Fruit fly (Drosophila melanogaster): ENCODE data around the gene drn.
A peak's percentile ranks its signal among the peaks of the same experiment; 100 is the strongest.

dm6 chr3R:9394385-9395042, 54.5 kb downstream of the drn start, which contains the start of gene FER:
- TF ChIP-seq Hr78 (GFP tag; optimal IDR thresholded peaks at IDR 0.05) (no peak), tai (GFP tag; optimal IDR thresholded peaks at IDR 0.05) (no peak), psq (GFP tag; optimal IDR thresholded peaks at IDR 0.05) (no peak), usp (GFP tag; optimal IDR thresholded peaks at IDR 0.05) (no peak), sv (GFP tag; optimal IDR thresholded peaks at IDR 0.05) (peak; percentile 18), Rel (GFP tag; optimal IDR thresholded peaks at IDR 0.05) (no peak), Rel (tag; optimal IDR thresholded peaks at IDR 0.05) (peak; percentile 86), Jra (GFP tag; optimal IDR thresholded peaks at IDR 0.05) (no peak), GATAd (GFP tag; optimal IDR thresholded peaks at IDR 0.05) (no peak), dl (GFP tag; optimal IDR thresholded peaks at IDR 0.05; ENCODE audit: insufficient read depth in 1 of 2, partially characterized antibody in 2 of 2) (peak; percentile 71 to 87)

Measured in whole organism, wandering third instar larva.